Worm (Caenorhabditis elegans) whole organism, early embryonic: ENCODE results near the gene Y37H2C.4.

ENCODE experiments used
- B0310.2 ChIP-seq: sonication (generic microtip); optimal IDR thresholded peaks from 2 replicates; lab custom pipeline; 2016; ENCODE audit warnings: mild to moderate bottlenecking, missing genetic modification characterization, missing compliant biosample characterization
- F13C5.2 ChIP-seq: sonication (generic microtip); optimal IDR thresholded peaks from 2 replicates; lab custom pipeline; 2017; ENCODE audit warnings: mild to moderate bottlenecking, missing genetic modification characterization, inconsistent platforms, missing compliant biosample characterization
- aly-1 ChIP-seq: sonication (generic microtip); optimal IDR thresholded peaks from 2 replicates; lab custom pipeline; 2016; ENCODE audit warnings: missing genetic modification characterization, missing compliant biosample characterization
- ama-1 ChIP-seq: fragments of 150-350 bp; optimal IDR thresholded peaks from 2 replicates; lab custom pipeline; 2014
- ceh-13 ChIP-seq: fragments of 200-800 bp; sonication (Bioruptor generic); optimal IDR thresholded peaks from 2 replicates; lab custom pipeline; 2018; ENCODE audit warnings: mild to moderate bottlenecking, missing genetic modification characterization, missing compliant biosample characterization
- ceh-36 ChIP-seq: sonication (generic microtip); optimal IDR thresholded peaks from 2 replicates; lab custom pipeline; 2016; ENCODE audit warnings: missing genetic modification characterization, inconsistent platforms, missing compliant biosample characterization
- ets-7 ChIP-seq: sonication (generic microtip); optimal IDR thresholded peaks from 2 replicates; lab custom pipeline; 2016; ENCODE audit warnings: missing genotype, missing genetic modification characterization, missing compliant biosample characterization
- flt-1 ChIP-seq: fragments of 200-800 bp; sonication (Bioruptor generic); IDR thresholded peaks from 2 replicates; pipeline ENCODE4 v1.3.6; 2022; ENCODE audit warnings: missing genetic modification characterization, missing compliant biosample characterization
- hmbx-1 ChIP-seq: sonication (generic microtip); optimal IDR thresholded peaks from 2 replicates; lab custom pipeline; 2016; ENCODE audit warnings: mild to moderate bottlenecking, missing genetic modification characterization, missing compliant biosample characterization
- hmg-4 ChIP-seq: fragments of 200-800 bp; sonication (Bioruptor generic); optimal IDR thresholded peaks from 2 replicates; lab custom pipeline; 2018; ENCODE audit warnings: mild to moderate bottlenecking, missing genetic modification characterization, missing compliant biosample characterization
- hnd-1 ChIP-seq: sonication (generic microtip); optimal IDR thresholded peaks from 2 replicates; lab custom pipeline; 2016; ENCODE audit warnings: missing genetic modification characterization, missing compliant biosample characterization
- pes-1 ChIP-seq: fragments of 200-800 bp; sonication (Bioruptor generic); IDR thresholded peaks from 2 replicates; pipeline ENCODE4 v1.3.6; 2022; ENCODE audit warnings: missing genetic modification reagents, missing genetic modification characterization, missing compliant biosample characterization
- scrt-1 ChIP-seq: fragments of 200-800 bp; sonication (Bioruptor generic); IDR thresholded peaks from 2 replicates; pipeline ENCODE4 v1.3.6; 2022; ENCODE audit warnings: missing genetic modification characterization, missing compliant biosample characterization
- sea-1 ChIP-seq: fragments of 200-800 bp; sonication (Bioruptor generic); conservative IDR thresholded peaks from 2 replicates; pipeline ENCODE4 v1.3.6; 2022; ENCODE audit warnings: missing genetic modification characterization, missing compliant biosample characterization
- tbx-11 ChIP-seq: fragments of 200-800 bp; sonication (Bioruptor generic); IDR thresholded peaks from 2 replicates; pipeline ENCODE4 v1.3.6; 2022; ENCODE audit warnings: missing genetic modification characterization, missing compliant biosample characterization
- tbx-37 ChIP-seq: fragments of 200-800 bp; sonication (Bioruptor generic); conservative IDR thresholded peaks from 2 replicates; pipeline ENCODE4 v1.3.6; 2022; ENCODE audit warnings: missing genetic modification reagents, missing genetic modification characterization, missing compliant biosample characterization
- tra-4 ChIP-seq: sonication (generic microtip); optimal IDR thresholded peaks from 2 replicates; lab custom pipeline; 2017; ENCODE audit warnings: missing genetic modification characterization, missing compliant biosample characterization

The Y37H2C.4 gene

ce11 chrV:18270403-18270802 lies at the start of gene Y37H2C.4:
TSS of gene Y37H2C.4 (plus strand) at chrV:18270703.
- no peak for TF ChIP-seq sea-1 (GFP tag; lab: Robert Waterston, UW)
- TF ChIP-seq ama-1 (lab: Kevin White, UChicago): no peak

- no peak for TF ChIP-seq ama-1 (lab: Kevin White, UChicago)
- no peak for TF ChIP-seq ceh-13 (GFP tag; lab: Kevin White, UChicago)
- TF ChIP-seq scrt-1 (GFP tag; lab: Robert Waterston, UW): no peak
- TF ChIP-seq tra-4 (tag; lab: Kevin White, UChicago): no peak
- no peak for TF ChIP-seq hnd-1 (tag; lab: Kevin White, UChicago)
- no peak for TF ChIP-seq flt-1 (GFP tag; lab: Robert Waterston, UW)
- no peak for TF ChIP-seq F13C5.2
- TF ChIP-seq tbx-11 (GFP tag; lab: Robert Waterston, UW): no peak
- TF ChIP-seq hmg-4 (GFP tag; lab: Kevin White, UChicago): no peak
- TF ChIP-seq ceh-36: no peak
- TF ChIP-seq sea-1 (GFP tag; lab: Robert Waterston, UW): no peak
- TF ChIP-seq aly-1: no peak
- TF ChIP-seq hmbx-1: no peak
- no peak for TF ChIP-seq ets-7
- no peak for TF ChIP-seq tbx-37 (GFP tag; lab: Robert Waterston, UW)
- TF ChIP-seq B0310.2 (tag; lab: Kevin White, UChicago): no peak
- no peak for TF ChIP-seq pes-1
These were observed 46.1 kb upstream of the Y37H2C.4 start, which contains the start of gene F16H6.10 for ce11 chrV:18224353-18224752. TSS of gene F16H6.10 (minus strand) at chrV:18224453.

ce11 chrV:18235808-18236207 lies 34.7 kb upstream of the Y37H2C.4 start:
- no peak for TF ChIP-seq ets-7
- no peak for TF ChIP-seq tbx-11 (GFP tag; lab: Robert Waterston, UW)

- TF ChIP-seq hnd-1 (tag; lab: Kevin White, UChicago) (no peak), ama-1 (lab: Kevin White, UChicago) (no peak), scrt-1 (GFP tag; lab: Robert Waterston, UW) (no peak), aly-1 (no peak), ceh-36 (no peak), pes-1 (no peak), hmbx-1 (no peak), hmg-4 (GFP tag; lab: Kevin White, UChicago) (no peak), ceh-13 (GFP tag; lab: Kevin White, UChicago) (no peak), tbx-37 (GFP tag; lab: Robert Waterston, UW) (no peak)
These were observed 33.7 kb upstream of the Y37H2C.4 start, which contains the start of gene R10E8.3 for ce11 chrV:18236714-18237288. TSS of gene R10E8.3 (minus strand) at chrV:18236764.

ce11 chrV:18241328-18241727 lies 29.2 kb upstream of the Y37H2C.4 start, which contains the start of gene R10E8.8:
TSS of gene R10E8.8 (minus strand) at chrV:18241670.
- TF ChIP-seq tbx-11 (GFP tag; lab: Robert Waterston, UW): no peak
- no peak for TF ChIP-seq ets-7
- TF ChIP-seq hnd-1 (tag; lab: Kevin White, UChicago): no peak
- no peak for TF ChIP-seq hmg-4 (GFP tag; lab: Kevin White, UChicago)
- no peak for TF ChIP-seq ceh-36
- no peak for TF ChIP-seq hmbx-1
- no peak for TF ChIP-seq scrt-1 (GFP tag; lab: Robert Waterston, UW)

ce11 chrV:18243227-18243626 lies 27.3 kb upstream of the Y37H2C.4 start:
- TF ChIP-seq flt-1 (GFP tag; lab: Robert Waterston, UW): no peak

ce11 chrV:18244408-18244807 lies 26.1 kb upstream of the Y37H2C.4 start:
- TF ChIP-seq hnd-1 (tag; lab: Kevin White, UChicago) (no peak), ceh-36 (no peak), tbx-37 (GFP tag; lab: Robert Waterston, UW) (no peak), scrt-1 (GFP tag; lab: Robert Waterston, UW) (no peak), ets-7 (no peak), ceh-13 (GFP tag; lab: Kevin White, UChicago) (no peak), tra-4 (tag; lab: Kevin White, UChicago) (no peak), B0310.2 (tag; lab: Kevin White, UChicago) (no peak), F13C5.2 (no peak), hmbx-1 (no peak)

ce11 chrV:18246077-18246476 lies 24.4 kb upstream of the Y37H2C.4 start:
- TF ChIP-seq hmg-4 (GFP tag; lab: Kevin White, UChicago) (no peak), sea-1 (GFP tag; lab: Robert Waterston, UW) (no peak), aly-1 (no peak), scrt-1 (GFP tag; lab: Robert Waterston, UW) (no peak), ceh-36 (no peak), ets-7 (no peak), flt-1 (GFP tag; lab: Robert Waterston, UW) (no peak), F13C5.2 (no peak), tbx-37 (GFP tag; lab: Robert Waterston, UW) (no peak), tra-4 (tag; lab: Kevin White, UChicago) (no peak), ceh-13 (GFP tag; lab: Kevin White, UChicago) (no peak), hmbx-1 (no peak), B0310.2 (tag; lab: Kevin White, UChicago) (no peak), ama-1 (lab: Kevin White, UChicago) (no peak), tbx-11 (GFP tag; lab: Robert Waterston, UW) (no peak), pes-1 (no peak), hnd-1 (tag; lab: Kevin White, UChicago) (no peak)
